Worm (Caenorhabditis elegans) whole organism, midembryonic: ENCODE measurements around the gene T16A9.3.

Source experiments
- flt-1 ChIP-seq: fragments of 200-800 bp; sonication (Bioruptor generic); IDR thresholded peaks from 2 replicates; pipeline ENCODE4 v1.3.6; 2022; ENCODE audit warnings: missing genetic modification characterization, missing compliant biosample characterization
- klf-2 ChIP-seq: fragments of 200-800 bp; sonication (Bioruptor generic); conservative IDR thresholded peaks from 2 replicates; pipeline ENCODE4 v1.3.6; 2022; ENCODE audit warnings: missing genetic modification reagents, missing genetic modification characterization, missing compliant biosample characterization
- tab-1 ChIP-seq: fragments of 200-800 bp; sonication (Bioruptor generic); IDR thresholded peaks from 2 replicates; pipeline ENCODE4 v1.3.6; 2022; ENCODE audit warnings: missing genetic modification characterization, missing compliant biosample characterization

- TF ChIP-seq flt-1 (no peak), klf-2 (no peak), tab-1 (no peak)
Measured at ce11 chrV:14240694-14241201, 35.4 kb downstream of the T16A9.3 start, which contains the start of gene K02E11.10.
